Fruit fly (Drosophila melanogaster): ENCODE measurements around the gene Jon25Biii.

DNA sequence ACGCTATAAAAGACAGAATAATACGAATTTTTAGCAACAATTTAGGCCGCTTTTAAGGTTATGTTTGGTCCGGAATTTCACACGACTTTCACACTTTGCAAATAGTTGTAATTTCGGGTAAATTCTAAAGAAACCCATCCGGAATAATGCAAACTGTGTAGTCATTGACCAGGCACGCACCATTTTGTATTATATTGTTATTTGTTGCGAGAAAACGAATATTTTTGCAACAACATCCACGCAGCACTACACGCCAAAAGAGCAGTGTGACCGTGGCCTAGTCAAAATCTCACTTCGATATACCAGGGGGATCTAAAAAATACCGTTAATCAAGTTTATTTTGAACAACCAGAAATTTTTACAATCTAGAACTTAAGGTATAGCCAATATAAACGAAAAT is 16.9 kb upstream of the Jon25Biii start, which contains the start of gene eIF3i:
- TF ChIP-seq Myc (optimal IDR thresholded peaks at IDR 0.05), result no peak
- TF ChIP-seq ttk (optimal IDR thresholded peaks at IDR 0.05), result no peak
- no peak for TF ChIP-seq h (optimal IDR thresholded peaks at IDR 0.05)
- no peak for TF ChIP-seq psq (optimal IDR thresholded peaks at IDR 0.05)
- TF ChIP-seq Sin3A (optimal IDR thresholded peaks at IDR 0.05), result no peak
- TF ChIP-seq insv (optimal IDR thresholded peaks at IDR 0.05), result no peak
